Fruit fly (Drosophila melanogaster) whole organism, wandering third instar larva: ENCODE results near the gene Tmem214.

Source experiments
- Abd-B ChIP-seq: fragments of >200 bp; optimal IDR thresholded peaks from 2 replicates; lab custom pipeline; 2017; ENCODE audit warnings: missing biosample characterization, missing genetic modification characterization
- CG32264 ChIP-seq: fragments of 200-800 bp; sonication (Bioruptor generic); optimal IDR thresholded peaks from 2 replicates; lab custom pipeline; 2016; ENCODE audit warnings: missing biosample characterization, missing genetic modification characterization
- CG9705 ChIP-seq: fragments of 200-800 bp; sonication (Bioruptor generic); optimal IDR thresholded peaks from 2 replicates; lab custom pipeline; 2018; ENCODE audit warnings: missing biosample characterization, mild to moderate bottlenecking, missing genetic modification characterization
- CrebA ChIP-seq: fragments of 200-800 bp; sonication (Bioruptor generic); optimal IDR thresholded peaks from 2 replicates; lab custom pipeline; 2016; ENCODE audit warnings: missing biosample characterization, mild to moderate bottlenecking, missing genetic modification characterization, borderline replicate concordance
- Dfd ChIP-seq: fragments of >200 bp; optimal IDR thresholded peaks from 2 replicates; lab custom pipeline; 2017; ENCODE audit warnings: missing biosample characterization, missing genetic modification characterization
- Dif ChIP-seq: fragments of 200-275, 200-300 bp; sonication (Bioruptor generic); optimal IDR thresholded peaks from 2 replicates; lab custom pipeline; 2018; ENCODE audit warnings: missing biosample characterization, missing genetic modification characterization; ENCODE audit not compliant: partially characterized antibody
- GATAd ChIP-seq: sonication (Bioruptor generic); optimal IDR thresholded peaks from 2 replicates; lab custom pipeline; 2016; ENCODE audit warnings: missing biosample characterization, missing genetic modification characterization
- HLH106 ChIP-seq: fragments of 200-800 bp; optimal IDR thresholded peaks from 3 replicates; lab custom pipeline; 2019; ENCODE audit warnings: missing biosample characterization, mild to moderate bottlenecking, missing genetic modification characterization, moderate library complexity
- Hnf4 ChIP-seq: fragments of 200-800 bp; sonication (Bioruptor generic); optimal IDR thresholded peaks from 2 replicates; lab custom pipeline; 2016; ENCODE audit warnings: missing biosample characterization, mild to moderate bottlenecking, missing genetic modification characterization
- Hr78 ChIP-seq: fragments of >200 bp; optimal IDR thresholded peaks from 2 replicates; lab custom pipeline; 2017; ENCODE audit warnings: missing biosample characterization, missing genetic modification characterization
- Hr83 ChIP-seq: fragments of 200-300 bp; sonication (Bioruptor generic); optimal IDR thresholded peaks from 2 replicates; lab custom pipeline; 2016; ENCODE audit warnings: missing biosample characterization, mild to moderate bottlenecking, missing genetic modification characterization, moderate library complexity; ENCODE audit not compliant: poor library complexity, severe bottlenecking
- Jra ChIP-seq: sonication (Bioruptor generic); optimal IDR thresholded peaks from 2 replicates; lab custom pipeline; 2016; ENCODE audit warnings: missing biosample characterization, missing genetic modification characterization
- Mio ChIP-seq: sonication (Bioruptor generic); optimal IDR thresholded peaks from 2 replicates; lab custom pipeline; 2016; ENCODE audit warnings: missing biosample characterization, missing genetic modification characterization
- Myc ChIP-seq: fragments of >200 bp; optimal IDR thresholded peaks from 2 replicates; lab custom pipeline; 2017
- N ChIP-seq: fragments of >200 bp; optimal IDR thresholded peaks from 2 replicates; lab custom pipeline; 2018; ENCODE audit warnings: missing biosample characterization, missing external identifiers, missing genetic modification characterization
- OdsH ChIP-seq: fragments of 200-800 bp; sonication (Bioruptor generic); optimal IDR thresholded peaks from 2 replicates; lab custom pipeline; 2016; ENCODE audit warnings: missing biosample characterization, mild to moderate bottlenecking, missing genetic modification characterization
- Rel ChIP-seq, 2 experiments: fragments of 200-800 bp; sonication (Bioruptor generic) in 1 of 2; optimal IDR thresholded peaks; 2 replicates in 1 of 2; 3 replicates in 1 of 2; lab custom pipeline; 2016 to 2019; ENCODE audit warnings: mild to moderate bottlenecking in 2 of 2, missing biosample characterization in 2 of 2, missing genetic modification characterization in 2 of 2, moderate library complexity in 1 of 2
- Sp1 ChIP-seq: fragments of 200-800 bp; sonication (Bioruptor generic); optimal IDR thresholded peaks from 3 replicates; lab custom pipeline; 2019; ENCODE audit warnings: missing biosample characterization, mild to moderate bottlenecking, missing genetic modification characterization, moderate library complexity
- Vsx2 ChIP-seq: fragments of 200-300, 225-300 bp; sonication (Bioruptor generic); optimal IDR thresholded peaks from 2 replicates; lab custom pipeline; 2018; ENCODE audit warnings: missing biosample characterization, missing genetic modification characterization; ENCODE audit not compliant: partially characterized antibody
- br ChIP-seq: fragments of 200-800 bp; sonication (Bioruptor generic); optimal IDR thresholded peaks from 2 replicates; lab custom pipeline; 2016; ENCODE audit warnings: missing biosample characterization, missing genetic modification characterization
- brk ChIP-seq: fragments of 200-800 bp; sonication (Bioruptor generic); optimal IDR thresholded peaks from 2 replicates; lab custom pipeline; 2016; ENCODE audit warnings: missing biosample characterization, mild to moderate bottlenecking, missing genetic modification characterization
- dl ChIP-seq, 2 experiments: fragments of 175-275, 200-275 bp in 1 of 2; fragments of 200-275 bp in 1 of 2; sonication (Bioruptor generic); optimal IDR thresholded peaks; lab custom pipeline; 2018; ENCODE audit warnings: mild to moderate bottlenecking in 2 of 2, missing biosample characterization in 2 of 2, missing genetic modification characterization in 2 of 2, moderate library complexity in 2 of 2; ENCODE audit not compliant: partially characterized antibody in 2 of 2, insufficient read depth in 1 of 2
- dmrt93B ChIP-seq: fragments of 200-800 bp; sonication (Bioruptor generic); optimal IDR thresholded peaks from 2 replicates; lab custom pipeline; 2018; ENCODE audit warnings: missing biosample characterization, mild to moderate bottlenecking, missing genetic modification characterization
- dsf ChIP-seq: sonication (Bioruptor generic); optimal IDR thresholded peaks from 2 replicates; lab custom pipeline; 2016; ENCODE audit warnings: missing biosample characterization, missing genetic modification characterization, borderline replicate concordance
- ey ChIP-seq: fragments of 200-800 bp; sonication (Bioruptor generic); optimal IDR thresholded peaks from 2 replicates; lab custom pipeline; 2016; ENCODE audit warnings: missing biosample characterization, missing genetic modification characterization
- foxo ChIP-seq, 2 experiments: fragments of 200-800 bp; sonication (Bioruptor generic); optimal IDR thresholded peaks; 2 replicates in 1 of 2; 3 replicates in 1 of 2; lab custom pipeline; 2016 to 2017; ENCODE audit warnings: missing biosample characterization in 2 of 2, missing genetic modification characterization in 2 of 2
- fru ChIP-seq: fragments of 200-800 bp; sonication (Bioruptor generic); optimal IDR thresholded peaks from 3 replicates; lab custom pipeline; 2016; ENCODE audit warnings: missing biosample characterization, mild to moderate bottlenecking, missing genetic modification characterization
- h ChIP-seq: fragments of 200-800 bp; sonication (Bioruptor generic); optimal IDR thresholded peaks from 3 replicates; lab custom pipeline; 2016; ENCODE audit warnings: missing biosample characterization, mild to moderate bottlenecking, missing genetic modification characterization
- jim ChIP-seq: fragments of 175-275, 200-325 bp; sonication (Bioruptor generic); optimal IDR thresholded peaks from 2 replicates; lab custom pipeline; 2016; ENCODE audit warnings: missing biosample characterization, mild to moderate bottlenecking, missing genetic modification characterization
- lola ChIP-seq: fragments of >200 bp; optimal IDR thresholded peaks from 2 replicates; lab custom pipeline; 2017; ENCODE audit warnings: missing biosample characterization, missing genetic modification characterization
- pan ChIP-seq: fragments of >200 bp; optimal IDR thresholded peaks from 2 replicates; lab custom pipeline; 2017
- psq ChIP-seq: fragments of 200-800 bp; sonication (Bioruptor generic); optimal IDR thresholded peaks from 3 replicates; lab custom pipeline; 2017; ENCODE audit warnings: missing biosample characterization, mild to moderate bottlenecking, missing genetic modification characterization, moderate library complexity
- rgr ChIP-seq: fragments of 200-800 bp; sonication (Bioruptor generic); optimal IDR thresholded peaks from 3 replicates; lab custom pipeline; 2016; ENCODE audit warnings: missing biosample characterization, mild to moderate bottlenecking, missing genetic modification characterization
- sage ChIP-seq: fragments of 200-800 bp; sonication (Bioruptor generic); optimal IDR thresholded peaks from 2 replicates; lab custom pipeline; 2016; ENCODE audit warnings: missing biosample characterization, mild to moderate bottlenecking, missing genetic modification characterization
- sv ChIP-seq: fragments of 200-800 bp; sonication (Bioruptor generic); optimal IDR thresholded peaks from 3 replicates; lab custom pipeline; 2016; ENCODE audit warnings: missing biosample characterization, missing genetic modification characterization
- tai ChIP-seq: sonication (Bioruptor generic); optimal IDR thresholded peaks from 2 replicates; lab custom pipeline; 2016; ENCODE audit warnings: missing biosample characterization, missing genetic modification characterization
- usp ChIP-seq: fragments of >200 bp; optimal IDR thresholded peaks from 2 replicates; lab custom pipeline; 2017; ENCODE audit warnings: missing biosample characterization, missing genetic modification characterization
- woc ChIP-seq: sonication (Bioruptor generic); optimal IDR thresholded peaks from 2 replicates; lab custom pipeline; 2016; ENCODE audit warnings: missing biosample characterization, mild to moderate bottlenecking, missing genetic modification characterization

Gene Tmem214

dm6 chr2L:11015320-11015719, 45.2 kb upstream of the Tmem214 start, which contains the start of gene Acp32CD:
Acp32CD (plus strand) TSS chr2L:11015620.
- TF ChIP-seq N (no peak), h (GFP tag; lab: Kevin White, UChicago) (no peak), Mio (GFP tag; lab: Kevin White, UChicago) (no peak), woc (GFP tag; lab: Kevin White, UChicago) (no peak), lola (GFP tag; lab: Kevin White, UChicago) (no peak), pan (lab: Kevin White, UChicago) (no peak)

dm6 chr2L:11014671-11015070, 44.6 kb upstream of the Tmem214 start:
- TF ChIP-seq tai (GFP tag; lab: Kevin White, UChicago) (no peak), brk (GFP tag; lab: Kevin White, UChicago) (no peak), Hr78 (GFP tag; lab: Kevin White, UChicago) (no peak), fru (GFP tag; lab: Kevin White, UChicago) (peak; percentile 23), psq (no peak), N (no peak), woc (GFP tag; lab: Kevin White, UChicago) (no peak), rgr (peak; percentile 1), GATAd (GFP tag; lab: Kevin White, UChicago) (no peak), Hr83 (GFP tag; lab: Kevin White, UChicago) (no peak), Mio (GFP tag; lab: Kevin White, UChicago) (no peak), Jra (GFP tag; lab: Kevin White, UChicago) (no peak), Sp1 (GFP tag; lab: Kevin White, UChicago) (peak; percentile 16), pan (lab: Kevin White, UChicago) (no peak), Dif (GFP tag; lab: Kevin White, UChicago) (no peak), Vsx2 (GFP tag; lab: Kevin White, UChicago) (no peak), jim (no peak), OdsH (GFP tag; lab: Kevin White, UChicago) (peak; percentile 49), CrebA (GFP tag; lab: Kevin White, UChicago) (no peak), Dfd (GFP tag; lab: Kevin White, UChicago) (no peak), lola (GFP tag; lab: Kevin White, UChicago) (no peak), usp (GFP tag; lab: Kevin White, UChicago) (no peak), Hnf4 (GFP tag; lab: Kevin White, UChicago) (no peak), CG32264 (GFP tag; lab: Kevin White, UChicago) (no peak), CG9705 (GFP tag; lab: Kevin White, UChicago) (no peak), Rel (GFP tag; optimal IDR thresholded peaks at IDR 0.05; lab: Kevin White, UChicago) (no peak), Rel (tag; optimal IDR thresholded peaks at IDR 0.05; lab: Kevin White, UChicago) (no peak), dsf (no peak), foxo (GFP tag; optimal IDR thresholded peaks at IDR 0.05; lab: Kevin White, UChicago) (peak in 1 of 2 experiments; percentile 14), br (no peak), sv (GFP tag; lab: Kevin White, UChicago) (no peak), ey (peak; percentile 7), HLH106 (tag; lab: Kevin White, UChicago) (peak; percentile 39), h (GFP tag; lab: Kevin White, UChicago) (peak; percentile 1), dmrt93B (no peak), Abd-B (GFP tag; lab: Kevin White, UChicago) (no peak), sage (GFP tag; lab: Kevin White, UChicago) (no peak), dl (GFP tag; optimal IDR thresholded peaks at IDR 0.05; lab: Kevin White, UChicago; ENCODE audit: insufficient read depth in 1 of 2, partially characterized antibody in 2 of 2) (no peak), Myc (no peak)
